Worm (Caenorhabditis elegans): ENCODE results near the gene Y38A10A.2.

Gene Y38A10A.2

ce11 chrV:6010642-6011041 lies 52.6 kb downstream of the Y38A10A.2 start:
- TF ChIP-seq jun-1 (tag; optimal IDR thresholded peaks at IDR 0.05): no peak

ce11 chrV:6007927-6008326 lies 55.3 kb downstream of the Y38A10A.2 start:
- no peak for TF ChIP-seq mdl-1 (tag; optimal IDR thresholded peaks at IDR 0.05)
- TF ChIP-seq blmp-1 (tag; optimal IDR thresholded peaks at IDR 0.05): no peak
- no peak for TF ChIP-seq efl-1 (optimal IDR thresholded peaks at IDR 0.05)
- TF ChIP-seq efl-1 (GFP tag; optimal IDR thresholded peaks at IDR 0.05 in 1 of 2): peak in 1 of 2 experiments; percentile 0
- TF ChIP-seq lin-15B (tag; optimal IDR thresholded peaks at IDR 0.05): no peak

Measured in whole organism, L1 larva.